Worm (Caenorhabditis elegans): Measurements from ENCODE around the gene F49C12.6.

- TF ChIP-seq drap-1 (GFP tag; optimal IDR thresholded peaks at IDR 0.05) (no peak), cnd-1 (tag; optimal IDR thresholded peaks at IDR 0.05) (no peak), sptf-1 (tag; optimal IDR thresholded peaks at IDR 0.05) (no peak), unc-39 (tag; optimal IDR thresholded peaks at IDR 0.05) (no peak), nhr-28 (tag; optimal IDR thresholded peaks at IDR 0.05) (no peak), unc-62 (GFP tag; optimal IDR thresholded peaks at IDR 0.05) (no peak), ceh-83 (GFP tag; optimal IDR thresholded peaks at IDR 0.05) (no peak), lsy-2 (tag; optimal IDR thresholded peaks at IDR 0.05) (no peak), snpc-4 (tag; optimal IDR thresholded peaks at IDR 0.05) (no peak), nhr-76 (tag; optimal IDR thresholded peaks at IDR 0.05) (no peak), ztf-11 (tag; optimal IDR thresholded peaks at IDR 0.05) (no peak), pha-4 (tag; optimal IDR thresholded peaks at IDR 0.05) (no peak), elt-3 (tag; optimal IDR thresholded peaks at IDR 0.05) (no peak), mab-5 (tag; optimal IDR thresholded peaks at IDR 0.05) (no peak)
Measured at ce11 chrIV:9260826-9261225, 48.0 kb downstream of the F49C12.6 start.

All from whole organism, mixed stage, embryonic.